Fruit fly (Drosophila melanogaster) whole organism, embryonic: ENCODE results near the gene Ldh.

ENCODE experiments used
- CG2712 ChIP-seq: fragments of 200-800 bp; optimal IDR thresholded peaks from 3 replicates; lab custom pipeline; 2019; ENCODE audit warnings: missing biosample characterization, mild to moderate bottlenecking, missing genetic modification characterization, moderate library complexity
- CG4404 ChIP-seq: fragments of 200-800 bp; sonication (Bioruptor generic); IDR thresholded peaks from 2 replicates; pipeline ENCODE4 v1.3.6; 2022; ENCODE audit warnings: missing biosample characterization, missing genetic modification characterization
- Kr ChIP-seq: fragments of 200-800 bp; sonication (Bioruptor generic); optimal IDR thresholded peaks from 2 replicates; lab custom pipeline; 2017; ENCODE audit warnings: missing biosample characterization, mild to moderate bottlenecking, missing genetic modification characterization
- Lim3 ChIP-seq: fragments of 200-800 bp; sonication (Bioruptor generic); IDR thresholded peaks from 2 replicates; pipeline ENCODE4 v1.3.6; 2022; ENCODE audit warnings: missing biosample characterization, missing genetic modification characterization
- Ravus ChIP-seq: fragments of 200-800 bp; sonication (Bioruptor generic); IDR thresholded peaks from 2 replicates; pipeline ENCODE4 v1.3.6; 2022; ENCODE audit warnings: missing biosample characterization, missing genetic modification characterization
- TFAM ChIP-seq: fragments of 200-800 bp; sonication (Bioruptor generic); optimal IDR thresholded peaks from 2 replicates; lab custom pipeline; 2017; ENCODE audit warnings: missing biosample characterization, missing genetic modification characterization, inconsistent platforms
- fd96Cb ChIP-seq: fragments of 200-800 bp; sonication (Bioruptor generic); optimal IDR thresholded peaks from 2 replicates; lab custom pipeline; 2018; ENCODE audit warnings: missing biosample characterization, mild to moderate bottlenecking, missing genetic modification characterization, moderate library complexity
- tap ChIP-seq: fragments of 200-800 bp; optimal IDR thresholded peaks from 3 replicates; lab custom pipeline; 2019; ENCODE audit warnings: missing biosample characterization, mild to moderate bottlenecking, missing genetic modification characterization, moderate library complexity
- zen2 ChIP-seq: fragments of 200-800 bp; sonication (Bioruptor generic); IDR thresholded peaks from 3 replicates; pipeline ENCODE4 v1.3.6; 2022; ENCODE audit warnings: missing biosample characterization, missing genetic modification characterization; ENCODE audit not compliant: partially characterized antibody

dm6 chr3L:6275487-6275886 is 13.0 kb upstream of the Ldh start, which contains the start of gene CG43168:
- TF ChIP-seq CG4404 (no peak), tap (tag; lab: Kevin White, UChicago) (no peak), TFAM (GFP tag; lab: Kevin White, UChicago) (no peak), fd96Cb (tag; lab: Kevin White, UChicago) (no peak), Ravus (GFP tag; lab: Robert Waterston, UW) (no peak), CG2712 (tag; lab: Kevin White, UChicago) (no peak), Lim3 (GFP tag; lab: Robert Waterston, UW) (no peak), Kr (GFP tag; lab: Kevin White, UChicago) (no peak), zen2 (GFP tag; lab: Robert Waterston, UW) (no peak)
